Worm (Caenorhabditis elegans) whole organism, L4 larva: ENCODE results near the gene F08D12.4.
A peak's percentile ranks its signal among the peaks of the same experiment; 100 is the strongest.

Experiments
- F10B5.3 ChIP-seq: sonication (generic microtip); optimal IDR thresholded peaks from 2 replicates; lab custom pipeline; 2016; ENCODE audit warnings: mild to moderate bottlenecking, missing genetic modification characterization, missing compliant biosample characterization
- F26F4.8 ChIP-seq: fragments of 200-800 bp; sonication (Bioruptor generic); conservative IDR thresholded peaks from 2 replicates; pipeline ENCODE4 v1.3.6; 2022; ENCODE audit warnings: missing genetic modification characterization, missing compliant biosample characterization
- F37D6.2 ChIP-seq: sonication (generic microtip); optimal IDR thresholded peaks from 2 replicates; lab custom pipeline; 2016; ENCODE audit warnings: mild to moderate bottlenecking, missing genetic modification characterization, missing compliant biosample characterization
- F44E2.7 ChIP-seq: fragments of 200-800 bp; sonication (Bioruptor generic); IDR thresholded peaks from 2 replicates; pipeline ENCODE4 v2.1.2; 2022; ENCODE audit warnings: missing genetic modification characterization, missing compliant biosample characterization
- R02D3.7 ChIP-seq: fragments of 150-350 bp; sonication (generic microtip); optimal IDR thresholded peaks from 3 replicates; lab custom pipeline; 2014; ENCODE audit warnings: missing biosample characterization, missing genetic modification characterization
- T26A8.4 ChIP-seq: fragments of 200-800 bp; sonication (Bioruptor generic); IDR thresholded peaks from 2 replicates; pipeline ENCODE4 v1.3.6; 2022; ENCODE audit warnings: missing genetic modification characterization, missing compliant biosample characterization
- Y75B8A.6 ChIP-seq: fragments of 200-800 bp; sonication (Bioruptor generic); IDR thresholded peaks from 2 replicates; pipeline ENCODE4 v1.3.6; 2022; ENCODE audit warnings: missing genetic modification reagents, missing genetic modification characterization, missing compliant biosample characterization
- aha-1 ChIP-seq: fragments of 150-350 bp; peaks from one replicate; lab custom pipeline; 2014; ENCODE audit warnings: missing biosample characterization, missing genetic modification characterization
- aly-2 ChIP-seq: sonication (generic microtip); optimal IDR thresholded peaks from 2 replicates; lab custom pipeline; 2018; ENCODE audit warnings: missing biosample characterization, missing genetic modification characterization
- arid-1 ChIP-seq: fragments of 200-800 bp; sonication (Bioruptor generic); conservative IDR thresholded peaks from 2 replicates; pipeline ENCODE4 v1.3.6; 2022; ENCODE audit warnings: missing genetic modification reagents, missing genetic modification characterization, missing compliant biosample characterization
- ceh-32 ChIP-seq: sonication (generic microtip); optimal IDR thresholded peaks from 2 replicates; lab custom pipeline; 2016; ENCODE audit warnings: mild to moderate bottlenecking, missing genetic modification characterization, missing compliant biosample characterization; ENCODE audit not compliant: poor library complexity
- ceh-62 ChIP-seq: sonication (generic microtip); optimal IDR thresholded peaks from 2 replicates; lab custom pipeline; 2017; ENCODE audit warnings: missing biosample characterization, missing genetic modification characterization
- ces-1 ChIP-seq: fragments of 150-350 bp; sonication (generic microtip); optimal IDR thresholded peaks from 4 replicates; lab custom pipeline; 2014; ENCODE audit warnings: missing biosample characterization, missing genetic modification reagents, missing genetic modification characterization
- cey-2 ChIP-seq: sonication (generic microtip); optimal IDR thresholded peaks from 3 replicates; lab custom pipeline; 2017; ENCODE audit warnings: missing genetic modification characterization, mild to moderate bottlenecking, missing compliant biosample characterization, antibody characterized with exemption, borderline replicate concordance; ENCODE audit not compliant: insufficient read depth
- ctbp-1 ChIP-seq: fragments of 200-800 bp; sonication (Bioruptor generic); IDR thresholded peaks from 2 replicates; pipeline ENCODE4 v1.3.6; 2022; ENCODE audit warnings: missing genetic modification reagents, missing genetic modification characterization, missing compliant biosample characterization
- daf-8 ChIP-seq: fragments of 200-800 bp; sonication (Bioruptor generic); IDR thresholded peaks from 2 replicates; pipeline ENCODE4 v1.3.6; 2022; ENCODE audit warnings: missing genetic modification characterization, missing compliant biosample characterization
- dmd-9 ChIP-seq: fragments of 200-800 bp; sonication (Bioruptor generic); IDR thresholded peaks from 2 replicates; pipeline ENCODE4 v1.3.6; 2022; ENCODE audit warnings: missing genetic modification reagents, missing genetic modification characterization, missing compliant biosample characterization
- duxl-1 ChIP-seq: sonication (generic microtip); optimal IDR thresholded peaks from 2 replicates; lab custom pipeline; 2016; ENCODE audit warnings: mild to moderate bottlenecking, missing genetic modification characterization, moderate library complexity, missing compliant biosample characterization; ENCODE audit not compliant: poor library complexity
- dve-1 ChIP-seq: sonication (generic microtip); optimal IDR thresholded peaks from 2 replicates; lab custom pipeline; 2017; ENCODE audit warnings: antibody characterized with exemption, mild to moderate bottlenecking, missing genetic modification characterization, missing compliant biosample characterization; ENCODE audit not compliant: insufficient read depth
- egl-27 ChIP-seq: sonication (generic microtip); optimal IDR thresholded peaks from 3 replicates; lab custom pipeline; 2017; ENCODE audit warnings: missing biosample characterization, missing genetic modification reagents, missing genetic modification characterization
- egl-43 ChIP-seq: fragments of 200-800 bp; sonication (Bioruptor generic); IDR thresholded peaks from 2 replicates; pipeline ENCODE4 v1.3.6; 2022; ENCODE audit warnings: missing genetic modification reagents, missing genetic modification characterization, missing compliant biosample characterization
- fkh-10 ChIP-seq: fragments of 150-350 bp; optimal IDR thresholded peaks from 2 replicates; lab custom pipeline; 2014; ENCODE audit warnings: missing biosample characterization, missing genetic modification reagents, missing genetic modification characterization
- gei-8 ChIP-seq: fragments of 200-800 bp; sonication (Bioruptor generic); optimal IDR thresholded peaks from 2 replicates; lab custom pipeline; 2018; ENCODE audit warnings: mild to moderate bottlenecking, missing genetic modification characterization, missing compliant biosample characterization
- hif-1 ChIP-seq, 2 experiments: sonication (generic microtip); optimal IDR thresholded peaks; 2 replicates each; lab custom pipeline; 2016 to 2017; ENCODE audit warnings: missing compliant biosample characterization in 2 of 2, missing genetic modification characterization in 2 of 2, missing genetic modification reagents in 2 of 2, missing genotype in 2 of 2, mild to moderate bottlenecking in 1 of 2
- hmg-1.1 ChIP-seq: fragments of 200-800 bp; sonication (Bioruptor generic); IDR thresholded peaks from 2 replicates; pipeline ENCODE4 v1.3.6; 2022; ENCODE audit warnings: missing genetic modification reagents, missing genetic modification characterization, missing compliant biosample characterization
- jun-1 ChIP-seq: fragments of 150-350 bp; optimal IDR thresholded peaks from 2 replicates; lab custom pipeline; 2014; ENCODE audit warnings: missing biosample characterization, missing genetic modification reagents, missing genetic modification characterization
- lin-1 ChIP-seq: fragments of 200-800 bp; sonication (Bioruptor generic); IDR thresholded peaks from 2 replicates; pipeline ENCODE4 v1.3.6; 2022; ENCODE audit warnings: missing genetic modification reagents, missing genetic modification characterization, missing compliant biosample characterization
- lin-39 ChIP-seq: fragments of 150-350 bp; optimal IDR thresholded peaks from 2 replicates; lab custom pipeline; 2014; ENCODE audit warnings: missing biosample characterization, missing genetic modification reagents, missing genetic modification characterization
- lir-3 ChIP-seq: sonication (generic microtip); optimal IDR thresholded peaks from 2 replicates; lab custom pipeline; 2016; ENCODE audit warnings: mild to moderate bottlenecking, missing genetic modification characterization, missing compliant biosample characterization
- madf-5 ChIP-seq, 2 experiments: fragments of 200-800 bp; sonication (Bioruptor generic); IDR thresholded peaks; 2 replicates each; pipeline ENCODE4 v1.3.6; 2022; ENCODE audit warnings: missing compliant biosample characterization in 2 of 2, missing genetic modification characterization in 2 of 2
- mdt-29 ChIP-seq: fragments of 200-800 bp; sonication (Bioruptor generic); IDR thresholded peaks from 2 replicates; pipeline ENCODE4 v1.3.6; 2022; ENCODE audit warnings: missing genetic modification reagents, missing genetic modification characterization, missing compliant biosample characterization
- mep-1 ChIP-seq: fragments of 150-350 bp; sonication (generic microtip); optimal IDR thresholded peaks from 3 replicates; lab custom pipeline; 2014; ENCODE audit warnings: missing biosample characterization, missing genetic modification characterization
- mxl-2 ChIP-seq: fragments of 200-800 bp; sonication (Bioruptor generic); conservative IDR thresholded peaks from 2 replicates; pipeline ENCODE4 v1.3.6; 2022; ENCODE audit warnings: missing genetic modification reagents, missing genetic modification characterization, missing compliant biosample characterization
- nhr-102 ChIP-seq: sonication (generic microtip); optimal IDR thresholded peaks from 2 replicates; lab custom pipeline; 2016; ENCODE audit warnings: mild to moderate bottlenecking, missing genetic modification characterization, moderate library complexity, missing compliant biosample characterization
- nhr-111 ChIP-seq: fragments of 200-800 bp; sonication (Bioruptor generic); optimal IDR thresholded peaks from 2 replicates; lab custom pipeline; 2018; ENCODE audit warnings: mild to moderate bottlenecking, missing genetic modification characterization, missing compliant biosample characterization
- nhr-25 ChIP-seq: sonication (generic microtip); optimal IDR thresholded peaks from 2 replicates; lab custom pipeline; 2017; ENCODE audit warnings: missing genetic modification characterization, mild to moderate bottlenecking, missing compliant biosample characterization, antibody characterized with exemption, moderate library complexity, borderline replicate concordance; ENCODE audit not compliant: insufficient read depth
- nhr-41 ChIP-seq: fragments of 200-800 bp; sonication (Bioruptor generic); IDR thresholded peaks from 2 replicates; pipeline ENCODE4 v1.3.6; 2022; ENCODE audit warnings: missing genetic modification reagents, missing genetic modification characterization, missing compliant biosample characterization
- nhr-42 ChIP-seq: fragments of 200-800 bp; sonication (Bioruptor generic); IDR thresholded peaks from 2 replicates; pipeline ENCODE4 v1.3.6; 2022; ENCODE audit warnings: missing genetic modification characterization, missing compliant biosample characterization
- nhr-48 ChIP-seq: sonication (generic microtip); optimal IDR thresholded peaks from 2 replicates; lab custom pipeline; 2016; ENCODE audit warnings: mild to moderate bottlenecking, missing genetic modification characterization, missing compliant biosample characterization
- php-3 ChIP-seq: fragments of 200-800 bp; sonication (Bioruptor generic); IDR thresholded peaks from 2 replicates; pipeline ENCODE4 v1.3.6; 2022; ENCODE audit warnings: missing genetic modification reagents, missing genetic modification characterization, missing compliant biosample characterization
- pqm-1 ChIP-seq: sonication (generic microtip); optimal IDR thresholded peaks from 2 replicates; lab custom pipeline; 2017; ENCODE audit warnings: missing biosample characterization, missing genetic modification characterization
- sdz-12 ChIP-seq: fragments of 200-800 bp; sonication (Bioruptor generic); optimal IDR thresholded peaks from 2 replicates; lab custom pipeline; 2018; ENCODE audit warnings: mild to moderate bottlenecking, missing genetic modification characterization, missing compliant biosample characterization
- set-16 ChIP-seq: fragments of 200-800 bp; sonication (Bioruptor generic); IDR thresholded peaks from 2 replicates; pipeline ENCODE4 v1.3.6; 2022; ENCODE audit warnings: missing genetic modification reagents, missing genetic modification characterization, missing compliant biosample characterization
- spr-1 ChIP-seq: sonication (generic microtip); optimal IDR thresholded peaks from 2 replicates; lab custom pipeline; 2016; ENCODE audit warnings: mild to moderate bottlenecking, missing genetic modification characterization, missing compliant biosample characterization
- unc-39 ChIP-seq: sonication (generic microtip); optimal IDR thresholded peaks from 2 replicates; lab custom pipeline; 2017; ENCODE audit warnings: missing biosample characterization, missing genetic modification characterization
- unc-62 ChIP-seq, 3 experiments: fragments of 150-350 bp in 1 of 3; sonication (generic microtip); optimal IDR thresholded peaks in 2 of 3; peaks in 1 of 3; 1 replicate in 1 of 3; 2 replicates in 2 of 3; lab custom pipeline; 2014 to 2017; ENCODE audit warnings: missing biosample characterization in 3 of 3, missing genetic modification characterization in 3 of 3, missing genetic modification reagents in 3 of 3, missing genotype in 1 of 3
- zfp-2 ChIP-seq: sonication (generic microtip); optimal IDR thresholded peaks from 2 replicates; lab custom pipeline; 2016; ENCODE audit warnings: mild to moderate bottlenecking, missing genetic modification characterization, missing compliant biosample characterization
- zip-11 ChIP-seq: fragments of 200-800 bp; sonication (Bioruptor generic); IDR thresholded peaks from 2 replicates; pipeline ENCODE4 v1.3.6; 2022; ENCODE audit warnings: missing genetic modification characterization, missing compliant biosample characterization
- zip-2 ChIP-seq: fragments of 150-350 bp; optimal IDR thresholded peaks from 2 replicates; lab custom pipeline; 2014; ENCODE audit warnings: missing biosample characterization, missing genetic modification characterization

Gene F08D12.4

ce11 chrII:2802804-2803586 lies 25.0 kb downstream of the F08D12.4 start (continued):
- TF ChIP-seq lin-39 (tag; lab: Kevin White, UChicago) (no peak), nhr-41 (GFP tag; lab: Robert Waterston, UW) (no peak), hmg-1.1 (GFP tag; lab: Robert Waterston, UW) (no peak), aha-1 (tag; lab: Kevin White, UChicago) (no peak), nhr-42 (GFP tag; lab: Robert Waterston, UW) (no peak), nhr-102 (peak; percentile 40), daf-8 (no peak), spr-1 (tag; lab: Kevin White, UChicago) (no peak), zfp-2 (tag; lab: Kevin White, UChicago) (no peak), unc-39 (tag; lab: Kevin White, UChicago) (no peak), lir-3 (tag; lab: Kevin White, UChicago) (no peak), R02D3.7 (no peak), nhr-111 (GFP tag; lab: Kevin White, UChicago) (no peak), aly-2 (tag; lab: Kevin White, UChicago) (no peak), duxl-1 (tag; lab: Kevin White, UChicago) (no peak), dmd-9 (GFP tag; lab: Robert Waterston, UW) (no peak), ceh-32 (tag; lab: Kevin White, UChicago) (no peak), egl-27 (tag; lab: Kevin White, UChicago) (no peak), F37D6.2 (tag; lab: Kevin White, UChicago) (no peak), ctbp-1 (GFP tag; lab: Robert Waterston, UW) (no peak), set-16 (GFP tag; lab: Robert Waterston, UW) (no peak), php-3 (GFP tag; lab: Robert Waterston, UW) (no peak), cey-2 (tag; lab: Kevin White, UChicago) (peak; percentile 3), ces-1 (no peak), zip-2 (no peak), madf-5 (GFP tag; IDR thresholded peaks at IDR 0.05; lab: Robert Waterston, UW) (no peak), Y75B8A.6 (GFP tag; lab: Robert Waterston, UW) (no peak), egl-43 (no peak), mxl-2 (GFP tag; lab: Robert Waterston, UW) (peak; percentile 66; the same call in 1 of the 2 replicates), hif-1 (tag; optimal IDR thresholded peaks at IDR 0.05; lab: Kevin White, UChicago) (no peak), F10B5.3 (tag; lab: Kevin White, UChicago) (no peak), lin-1 (GFP tag; lab: Robert Waterston, UW) (no peak), mdt-29 (GFP tag; lab: Robert Waterston, UW) (no peak), nhr-25 (tag; lab: Kevin White, UChicago) (no peak), pqm-1 (tag; lab: Kevin White, UChicago) (peak; percentile 82), sdz-12 (no peak), T26A8.4 (no peak), nhr-48 (tag; lab: Kevin White, UChicago) (peak; percentile 70), F26F4.8 (GFP tag; lab: Robert Waterston, UW) (no peak), mep-1 (tag; lab: Kevin White, UChicago) (peak; percentile 16), arid-1 (GFP tag; lab: Robert Waterston, UW) (no peak), dve-1 (tag; lab: Kevin White, UChicago) (peak; percentile 64), jun-1 (tag; lab: Kevin White, UChicago) (no peak), unc-62 (GFP tag; optimal IDR thresholded peaks at IDR 0.05 in 1 of 2; lab: Kevin White, UChicago) (peak in 1 of 2 experiments; percentile 70), unc-62 (tag; optimal IDR thresholded peaks at IDR 0.05; lab: Kevin White, UChicago) (no peak), ceh-62 (tag; lab: Kevin White, UChicago) (no peak), F44E2.7 (GFP tag; lab: Robert Waterston, UW) (no peak), gei-8 (GFP tag; lab: Kevin White, UChicago) (no peak), fkh-10 (GFP tag; lab: Kevin White, UChicago) (no peak), zip-11 (GFP tag; lab: Robert Waterston, UW) (no peak)
